Fruit fly (Drosophila melanogaster) whole organism: ENCODE measurements around the gene Ublcp1.

Experiments used
- CG8478 ChIP-seq: fragments of >200 bp; optimal IDR thresholded peaks from 2 replicates; lab custom pipeline; 2018; ENCODE audit warnings: inconsistent platforms
- Dll ChIP-seq: fragments of >200 bp; optimal IDR thresholded peaks from 2 replicates; lab custom pipeline; 2017
- EcR ChIP-seq, 2 experiments: fragments of >200 bp; optimal IDR thresholded peaks; 2 replicates each; lab custom pipeline; 2017; ENCODE audit warnings: missing biosample characterization in 2 of 2, missing genetic modification characterization in 2 of 2, missing genetic modification reagents in 2 of 2
- pan ChIP-seq: fragments of >200 bp; optimal IDR thresholded peaks from 2 replicates; lab custom pipeline; 2017
- psq ChIP-seq: fragments of >200 bp; optimal IDR thresholded peaks from 2 replicates; lab custom pipeline; 2017
- usp ChIP-seq: fragments of >200 bp; optimal IDR thresholded peaks from 2 replicates; lab custom pipeline; 2017; ENCODE audit warnings: missing biosample characterization, missing genetic modification characterization, mixed read lengths

Gene Ublcp1

dm6 chr3R:23043690-23044089 lies 17.6 kb upstream of the Ublcp1 start, which contains the start of gene CG13837:
Gene CG13837, plus strand, starts transcription at chr3R:23043990.
- TF ChIP-seq Dll (lab: Kevin White, UChicago), result no peak
- TF ChIP-seq pan, result no peak
- TF ChIP-seq CG8478 (lab: Kevin White, UChicago), result no peak
- no peak for TF ChIP-seq EcR (GFP tag; optimal IDR thresholded peaks at IDR 0.05; lab: Kevin White, UChicago)
- TF ChIP-seq usp (GFP tag; lab: Kevin White, UChicago), result no peak
- no peak for TF ChIP-seq psq

dm6 chr3R:23046529-23046943 lies 14.8 kb upstream of the Ublcp1 start:
- TF ChIP-seq CG8478 (lab: Kevin White, UChicago) (no peak), pan (no peak), EcR (GFP tag; optimal IDR thresholded peaks at IDR 0.05; lab: Kevin White, UChicago) (peak in 1 of 2 experiments; percentile 12), usp (GFP tag; lab: Kevin White, UChicago) (no peak), Dll (lab: Kevin White, UChicago) (no peak), psq (no peak)

- TF ChIP-seq psq, result no peak
- no peak for TF ChIP-seq Dll (lab: Kevin White, UChicago)
- no peak for TF ChIP-seq CG8478 (lab: Kevin White, UChicago)
- TF ChIP-seq pan, result no peak
- TF ChIP-seq EcR (GFP tag; optimal IDR thresholded peaks at IDR 0.05; lab: Kevin White, UChicago), result no peak
- TF ChIP-seq usp (GFP tag; lab: Kevin White, UChicago), result no peak
These were observed 13.1 kb upstream of the Ublcp1 start, which contains the start of gene CG17121 for dm6 chr3R:23048089-23048689. Gene CG17121, minus strand, starts transcription at chr3R:23048214.

dm6 chr3R:23048690-23049118 lies 12.6 kb upstream of the Ublcp1 start:
- TF ChIP-seq psq, result no peak
- TF ChIP-seq usp (GFP tag; lab: Kevin White, UChicago), result no peak
- no peak for TF ChIP-seq EcR (GFP tag; optimal IDR thresholded peaks at IDR 0.05; lab: Kevin White, UChicago)
- no peak for TF ChIP-seq Dll (lab: Kevin White, UChicago)

dm6 chr3R:23051639-23052125 lies 9.6 kb upstream of the Ublcp1 start, which contains the start of gene Gr94a:
Gene Gr94a, plus strand, starts transcription at chr3R:23051689.
- TF ChIP-seq EcR (GFP tag; optimal IDR thresholded peaks at IDR 0.05; lab: Kevin White, UChicago) (no peak), CG8478 (lab: Kevin White, UChicago) (no peak), psq (no peak), usp (GFP tag; lab: Kevin White, UChicago) (no peak), Dll (lab: Kevin White, UChicago) (no peak), pan (no peak)

- TF ChIP-seq EcR (GFP tag; optimal IDR thresholded peaks at IDR 0.05; lab: Kevin White, UChicago), result no peak
- no peak for TF ChIP-seq usp (GFP tag; lab: Kevin White, UChicago)
- no peak for TF ChIP-seq pan
- no peak for TF ChIP-seq psq
- no peak for TF ChIP-seq CG8478 (lab: Kevin White, UChicago)
- TF ChIP-seq Dll (lab: Kevin White, UChicago), result no peak
These were observed 8.1 kb upstream of the Ublcp1 start for dm6 chr3R:23053135-23053730.

- TF ChIP-seq pan (no peak), EcR (GFP tag; optimal IDR thresholded peaks at IDR 0.05; lab: Kevin White, UChicago) (no peak), CG8478 (lab: Kevin White, UChicago) (no peak), psq (no peak), usp (GFP tag; lab: Kevin White, UChicago) (no peak), Dll (lab: Kevin White, UChicago) (no peak)
These were observed 7.4 kb upstream of the Ublcp1 start, which contains the start of gene p53 for dm6 chr3R:23053936-23054335. Gene p53, minus strand, starts transcription at chr3R:23054082.

- TF ChIP-seq psq (no peak), CG8478 (lab: Kevin White, UChicago) (no peak), usp (GFP tag; lab: Kevin White, UChicago) (no peak), pan (no peak), EcR (GFP tag; optimal IDR thresholded peaks at IDR 0.05; lab: Kevin White, UChicago) (no peak), Dll (lab: Kevin White, UChicago) (no peak)
These were observed 5.2 kb upstream of the Ublcp1 start for dm6 chr3R:23056113-23056512.

- TF ChIP-seq Dll (lab: Kevin White, UChicago) (no peak), EcR (GFP tag; optimal IDR thresholded peaks at IDR 0.05; lab: Kevin White, UChicago) (no peak)
These were observed 4.5 kb upstream of the Ublcp1 start for dm6 chr3R:23056753-23057152.

- TF ChIP-seq Dll (lab: Kevin White, UChicago), result no peak
- TF ChIP-seq pan, result no peak
- no peak for TF ChIP-seq CG8478 (lab: Kevin White, UChicago)
- TF ChIP-seq psq, result no peak
- TF ChIP-seq EcR (GFP tag; optimal IDR thresholded peaks at IDR 0.05; lab: Kevin White, UChicago), result no peak
- TF ChIP-seq usp (GFP tag; lab: Kevin White, UChicago), result no peak
These were observed 3.9 kb upstream of the Ublcp1 start for dm6 chr3R:23057390-23057789.

dm6 chr3R:23058858-23059257 lies 2.4 kb upstream of the Ublcp1 start, which contains the start of gene Ctns:
Gene Ctns, minus strand, starts transcription at chr3R:23058958.
- TF ChIP-seq usp (GFP tag; lab: Kevin White, UChicago) (no peak), CG8478 (lab: Kevin White, UChicago) (no peak), pan (no peak), EcR (GFP tag; optimal IDR thresholded peaks at IDR 0.05; lab: Kevin White, UChicago) (no peak), Dll (lab: Kevin White, UChicago) (no peak), psq (no peak)

dm6 chr3R:23060166-23060565 lies 1.1 kb upstream of the Ublcp1 start:
- no peak for TF ChIP-seq psq
- TF ChIP-seq Dll (lab: Kevin White, UChicago), result no peak
- no peak for TF ChIP-seq EcR (GFP tag; optimal IDR thresholded peaks at IDR 0.05; lab: Kevin White, UChicago)
- no peak for TF ChIP-seq CG8478 (lab: Kevin White, UChicago)
- TF ChIP-seq usp (GFP tag; lab: Kevin White, UChicago), result no peak
